Worm (Caenorhabditis elegans): ENCODE results near the gene F46B6.12.

DNA sequence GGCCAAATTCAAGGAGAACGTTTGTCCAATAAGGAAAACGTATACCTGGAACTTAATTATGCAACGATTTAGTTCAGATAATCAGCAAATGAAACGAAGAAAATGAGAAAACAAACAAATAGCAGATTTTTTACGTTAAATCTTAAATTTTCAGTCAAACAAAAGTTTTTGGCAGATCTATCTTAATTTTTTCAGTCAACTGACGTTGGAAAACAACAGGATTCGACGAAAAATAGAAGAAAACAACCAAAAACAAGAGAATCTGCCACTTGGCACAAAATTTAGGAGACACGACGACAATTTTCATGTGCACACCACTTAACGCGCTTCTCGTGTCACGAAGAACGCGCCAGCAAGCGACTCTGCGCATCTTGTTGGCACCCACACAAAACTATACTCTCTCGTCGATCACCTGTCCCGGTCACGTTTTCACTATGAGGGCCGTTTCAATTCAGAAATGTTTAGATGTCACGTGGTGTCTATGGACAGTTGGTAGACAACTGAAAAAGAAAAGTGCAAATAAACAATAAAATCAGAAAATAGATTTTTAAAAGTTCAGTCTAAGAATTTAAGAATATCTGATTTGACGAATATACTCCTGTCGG lies 14.1 kb upstream of the F46B6.12 start, which contains the start of gene ztf-7:
- TF ChIP-seq ceh-82 (tag; optimal IDR thresholded peaks at IDR 0.05) (peak; percentile 35), lin-39 (tag; optimal IDR thresholded peaks at IDR 0.05) (peak; percentile 95), aly-2 (tag; optimal IDR thresholded peaks at IDR 0.05) (no peak), ZK546.5 (tag; optimal IDR thresholded peaks at IDR 0.05) (no peak), nhr-11 (tag; optimal IDR thresholded peaks at IDR 0.05) (peak; percentile 80), nfya-1 (tag; optimal IDR thresholded peaks at IDR 0.05; ENCODE audit: insufficient read depth) (peak; percentile 94), pqm-1 (tag; optimal IDR thresholded peaks at IDR 0.05) (peak; percentile 73), fos-1 (tag; optimal IDR thresholded peaks at IDR 0.05) (no peak), zag-1 (tag; optimal IDR thresholded peaks at IDR 0.05) (no peak)

Measured in whole organism, L3 larva.